Worm (Caenorhabditis elegans): ENCODE measurements around the gene F16G10.7.

- TF ChIP-seq snpc-4 (tag; optimal IDR thresholded peaks at IDR 0.05) (no peak), ceh-82 (tag; optimal IDR thresholded peaks at IDR 0.05) (no peak), nhr-25 (tag; optimal IDR thresholded peaks at IDR 0.05) (no peak), ZK546.5 (tag; optimal IDR thresholded peaks at IDR 0.05) (no peak)
Measured at ce11 chrII:2356795-2357194, 23.3 kb downstream of the F16G10.7 start, which contains the start of gene F43C11.1.

Measured in whole organism, L2 larva.